Worm (Caenorhabditis elegans): Measurements from ENCODE around the gene T06C10.3.

The T06C10.3 gene

DNA sequence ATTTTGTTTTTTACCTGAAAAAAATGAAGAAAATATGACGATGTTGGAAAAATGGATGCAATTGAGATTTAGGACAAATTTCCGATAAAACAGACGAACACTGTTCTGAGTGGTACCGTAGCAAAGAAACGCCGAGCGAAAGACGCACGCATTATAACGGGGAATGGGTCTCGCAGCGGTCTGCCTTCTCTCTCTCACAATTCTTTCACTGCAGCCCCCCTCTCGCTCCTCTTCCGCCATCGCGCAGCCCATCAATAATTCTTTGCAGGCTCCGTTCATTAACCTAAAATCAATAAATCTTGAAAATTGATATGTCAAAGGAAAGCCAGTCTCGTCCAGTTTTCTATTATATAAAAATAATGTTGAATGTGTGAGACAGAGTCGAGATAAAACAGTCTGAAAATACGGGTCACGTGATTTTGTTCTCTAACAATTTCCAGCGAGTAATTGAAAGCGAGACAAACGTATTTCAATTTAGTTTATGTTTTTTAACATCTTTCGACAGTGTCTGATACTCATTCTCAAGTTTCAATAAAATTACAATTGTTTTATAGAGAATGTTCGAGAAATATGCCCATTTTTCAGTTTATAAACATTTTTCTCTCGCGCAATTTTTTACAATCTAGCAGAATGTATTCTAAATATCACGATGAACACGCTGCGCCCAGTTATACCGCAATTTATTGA is 39.0 kb downstream of the T06C10.3 start:
- TF ChIP-seq hmg-4 (GFP tag; optimal IDR thresholded peaks at IDR 0.05): peak; percentile 31
- no peak for TF ChIP-seq F13C5.2 (tag; optimal IDR thresholded peaks at IDR 0.05)

DNA sequence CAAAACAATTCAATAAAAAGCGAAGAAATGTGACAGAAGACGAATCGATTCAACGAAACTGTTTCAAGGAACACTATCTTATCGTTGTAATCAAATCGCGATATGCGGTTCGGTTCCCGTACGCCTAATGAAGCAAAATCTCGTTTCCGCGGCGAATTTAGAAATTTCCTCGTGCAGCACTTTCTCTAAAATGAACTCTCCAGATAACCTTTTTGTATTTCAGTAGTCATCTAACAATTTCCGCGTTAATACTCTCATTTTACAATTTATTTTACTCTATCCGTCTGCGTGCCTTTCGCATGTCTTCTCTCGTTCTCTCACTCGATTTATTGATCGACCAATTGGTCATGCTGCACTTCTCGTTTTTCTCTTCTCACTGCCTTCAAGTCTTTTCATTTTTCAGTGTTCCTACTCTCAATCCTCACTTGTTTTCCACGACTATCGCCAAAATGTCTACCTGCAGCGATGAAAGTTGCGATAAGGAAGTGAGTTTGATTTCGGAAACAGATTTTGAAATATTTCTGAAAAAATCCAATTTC is 39.7 kb downstream of the T06C10.3 start, which contains the start of the genes npp-27 and ntl-4:
TSS of gene npp-27 (minus strand) at position 51 of the 539 bp plus-strand sequence.
TSS of gene ntl-4 (plus strand) at position 379 of the 539 bp plus-strand sequence.
- TF ChIP-seq flt-1 (GFP tag; IDR thresholded peaks at IDR 0.05) (no peak), hmg-4 (GFP tag; optimal IDR thresholded peaks at IDR 0.05) (no peak), ceh-13 (GFP tag; optimal IDR thresholded peaks at IDR 0.05) (no peak), F13C5.2 (tag; optimal IDR thresholded peaks at IDR 0.05) (no peak), tra-4 (tag; optimal IDR thresholded peaks at IDR 0.05) (no peak), ets-7 (tag; optimal IDR thresholded peaks at IDR 0.05) (no peak), sea-1 (GFP tag; conservative IDR thresholded peaks at IDR 0.05) (no peak), scrt-1 (GFP tag; IDR thresholded peaks at IDR 0.05) (no peak), tbx-11 (GFP tag; IDR thresholded peaks at IDR 0.05) (no peak), hnd-1 (tag; optimal IDR thresholded peaks at IDR 0.05) (no peak), ama-1 (optimal IDR thresholded peaks at IDR 0.05) (no peak), tbx-37 (GFP tag; conservative IDR thresholded peaks at IDR 0.05) (no peak), pes-1 (GFP tag; IDR thresholded peaks at IDR 0.05) (no peak), aly-1 (tag; optimal IDR thresholded peaks at IDR 0.05) (no peak), B0310.2 (tag; optimal IDR thresholded peaks at IDR 0.05) (no peak), hmbx-1 (tag; optimal IDR thresholded peaks at IDR 0.05) (no peak)

DNA sequence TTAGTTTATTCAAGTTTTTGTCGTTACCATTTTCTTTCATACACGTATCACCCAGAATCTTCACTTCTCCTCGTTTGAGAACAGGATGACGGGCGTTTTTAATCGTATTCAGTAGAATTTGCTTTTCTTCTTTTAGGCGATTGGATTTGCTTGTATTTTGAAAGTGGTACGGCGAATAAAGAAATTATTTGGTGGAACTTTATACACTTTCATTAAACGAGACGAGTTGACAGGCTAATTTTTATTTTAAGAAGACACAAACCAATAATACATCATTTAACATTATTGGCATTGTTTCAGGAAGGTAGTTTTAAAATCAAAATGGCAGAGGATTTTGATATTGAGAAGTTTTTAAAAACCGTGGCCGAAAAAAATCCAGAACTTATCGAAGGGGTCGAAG is 44.4 kb downstream of the T06C10.3 start, which contains the start of gene C49H3.4:
TSS of gene C49H3.4 (plus strand) at position 301 of the 400 bp plus-strand sequence.
- TF ChIP-seq ets-7 (tag; optimal IDR thresholded peaks at IDR 0.05) (no peak), B0310.2 (tag; optimal IDR thresholded peaks at IDR 0.05) (no peak), flt-1 (GFP tag; IDR thresholded peaks at IDR 0.05) (no peak), sea-1 (GFP tag; conservative IDR thresholded peaks at IDR 0.05) (no peak), tbx-37 (GFP tag; conservative IDR thresholded peaks at IDR 0.05) (no peak), F13C5.2 (tag; optimal IDR thresholded peaks at IDR 0.05) (no peak), tbx-11 (GFP tag; IDR thresholded peaks at IDR 0.05) (no peak), tra-4 (tag; optimal IDR thresholded peaks at IDR 0.05) (no peak), aly-1 (tag; optimal IDR thresholded peaks at IDR 0.05) (no peak), ceh-13 (GFP tag; optimal IDR thresholded peaks at IDR 0.05) (no peak), hmbx-1 (tag; optimal IDR thresholded peaks at IDR 0.05) (no peak), scrt-1 (GFP tag; IDR thresholded peaks at IDR 0.05) (no peak)

DNA sequence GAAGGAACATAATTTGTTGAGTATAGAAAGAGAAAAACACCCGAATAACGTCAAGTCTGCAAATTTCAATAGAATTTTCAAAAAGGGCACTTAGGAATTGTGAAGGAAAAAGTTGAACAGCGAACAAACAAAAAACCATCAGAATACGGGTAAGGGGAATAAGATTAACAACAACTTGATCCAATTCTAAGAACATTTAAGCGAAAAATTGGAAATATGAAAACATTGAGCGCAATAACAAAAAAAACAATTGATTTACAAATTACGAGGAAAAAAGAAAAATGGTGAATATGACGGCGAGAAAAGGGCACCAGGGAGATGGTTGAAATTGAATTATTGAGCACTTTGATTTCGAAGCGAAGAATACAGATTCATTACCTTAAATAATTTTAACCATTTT is 46.4 kb downstream of the T06C10.3 start:
- TF ChIP-seq pes-1 (GFP tag; IDR thresholded peaks at IDR 0.05): no peak
- TF ChIP-seq ceh-13 (GFP tag; optimal IDR thresholded peaks at IDR 0.05): no peak
- TF ChIP-seq ets-7 (tag; optimal IDR thresholded peaks at IDR 0.05): no peak
- TF ChIP-seq scrt-1 (GFP tag; IDR thresholded peaks at IDR 0.05): no peak
- TF ChIP-seq tbx-11 (GFP tag; IDR thresholded peaks at IDR 0.05): no peak
- TF ChIP-seq F13C5.2 (tag; optimal IDR thresholded peaks at IDR 0.05): no peak
- no peak for TF ChIP-seq tbx-37 (GFP tag; conservative IDR thresholded peaks at IDR 0.05)
- TF ChIP-seq aly-1 (tag; optimal IDR thresholded peaks at IDR 0.05): no peak
- no peak for TF ChIP-seq ceh-36 (tag; optimal IDR thresholded peaks at IDR 0.05)
- TF ChIP-seq flt-1 (GFP tag; IDR thresholded peaks at IDR 0.05): no peak
- TF ChIP-seq ama-1 (optimal IDR thresholded peaks at IDR 0.05): no peak
- TF ChIP-seq hmbx-1 (tag; optimal IDR thresholded peaks at IDR 0.05): no peak
- TF ChIP-seq tra-4 (tag; optimal IDR thresholded peaks at IDR 0.05): no peak
- no peak for TF ChIP-seq B0310.2 (tag; optimal IDR thresholded peaks at IDR 0.05)
- no peak for TF ChIP-seq hnd-1 (tag; optimal IDR thresholded peaks at IDR 0.05)
- no peak for TF ChIP-seq hmg-4 (GFP tag; optimal IDR thresholded peaks at IDR 0.05)
- no peak for TF ChIP-seq sea-1 (GFP tag; conservative IDR thresholded peaks at IDR 0.05)

DNA sequence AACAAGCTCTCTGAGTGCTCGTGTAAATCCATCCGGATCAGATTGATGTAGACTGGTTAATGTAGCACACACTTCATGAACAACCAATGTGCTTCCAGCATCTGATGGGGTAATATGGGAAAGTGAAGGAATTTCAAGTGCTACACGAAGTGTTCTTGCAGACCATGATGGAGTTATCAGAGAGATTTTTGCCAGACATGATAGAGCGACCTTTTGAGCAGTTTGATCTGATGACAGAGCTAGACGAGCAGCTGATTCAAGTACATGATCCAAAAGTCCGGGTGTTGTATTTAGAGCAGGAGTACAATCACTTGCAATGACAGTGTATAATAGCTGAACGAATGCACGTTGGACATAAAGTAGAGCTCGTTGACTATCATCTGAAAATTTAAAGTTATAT is 47.3 kb downstream of the T06C10.3 start:
- TF ChIP-seq F13C5.2 (tag; optimal IDR thresholded peaks at IDR 0.05) (no peak), pes-1 (GFP tag; IDR thresholded peaks at IDR 0.05) (no peak)

DNA sequence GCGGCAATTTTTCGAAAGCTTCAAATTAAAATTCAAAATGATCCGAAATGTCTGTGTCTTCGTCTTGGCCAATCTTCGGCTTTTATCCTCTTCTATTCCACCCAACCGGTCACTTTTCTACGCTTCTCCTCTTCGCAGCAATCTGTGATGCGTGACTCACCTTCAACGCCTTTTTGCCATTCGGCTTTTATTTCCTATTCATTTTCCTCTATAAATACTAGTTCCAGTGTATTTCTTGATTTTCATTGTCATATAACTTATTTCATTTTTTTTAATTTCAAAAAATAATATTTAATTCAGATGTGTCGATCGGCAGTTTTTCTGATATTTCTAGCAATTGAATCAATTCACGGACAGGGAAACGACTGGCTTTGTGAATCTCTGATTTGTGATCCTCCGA is 49.6 kb downstream of the T06C10.3 start, which contains the start of gene C49H3.16:
TSS of gene C49H3.16 (plus strand) at position 301 of the 400 bp plus-strand sequence.
- TF ChIP-seq ceh-36 (tag; optimal IDR thresholded peaks at IDR 0.05) (no peak), scrt-1 (GFP tag; IDR thresholded peaks at IDR 0.05) (no peak), tra-4 (tag; optimal IDR thresholded peaks at IDR 0.05) (no peak)
